Fruit fly (Drosophila melanogaster) whole organism, prepupa: ENCODE measurements around the gene CG11409.

Experiments used
- CG10631 ChIP-seq: fragments of 200-800 bp; sonication (Bioruptor generic); optimal IDR thresholded peaks from 2 replicates; lab custom pipeline; 2016; ENCODE audit warnings: missing biosample characterization, missing genetic modification characterization
- CG6276 ChIP-seq: fragments of 200-800 bp; sonication (Bioruptor generic); optimal IDR thresholded peaks from 2 replicates; lab custom pipeline; 2017; ENCODE audit warnings: missing biosample characterization, mild to moderate bottlenecking, missing genetic modification characterization
- Hr4 ChIP-seq: fragments of 200-800 bp; sonication (Bioruptor generic); optimal IDR thresholded peaks from 3 replicates; lab custom pipeline; 2016; ENCODE audit warnings: missing biosample characterization, missing genetic modification characterization
- Sox14 ChIP-seq: fragments of 200-800 bp; sonication (Bioruptor generic); optimal IDR thresholded peaks from 3 replicates; lab custom pipeline; 2016; ENCODE audit warnings: missing biosample characterization, missing genetic modification characterization
- achi ChIP-seq: fragments of 200-800 bp; sonication (Bioruptor generic); optimal IDR thresholded peaks from 3 replicates; lab custom pipeline; 2016; ENCODE audit warnings: missing biosample characterization, missing genetic modification characterization
- acj6 ChIP-seq: fragments of 200-800 bp; sonication (Bioruptor generic); optimal IDR thresholded peaks from 3 replicates; lab custom pipeline; 2016; ENCODE audit warnings: missing biosample characterization, missing genetic modification characterization
- net ChIP-seq: fragments of 200-800 bp; sonication (Bioruptor generic); optimal IDR thresholded peaks from 3 replicates; lab custom pipeline; 2016; ENCODE audit warnings: missing biosample characterization, missing genetic modification characterization

DNA sequence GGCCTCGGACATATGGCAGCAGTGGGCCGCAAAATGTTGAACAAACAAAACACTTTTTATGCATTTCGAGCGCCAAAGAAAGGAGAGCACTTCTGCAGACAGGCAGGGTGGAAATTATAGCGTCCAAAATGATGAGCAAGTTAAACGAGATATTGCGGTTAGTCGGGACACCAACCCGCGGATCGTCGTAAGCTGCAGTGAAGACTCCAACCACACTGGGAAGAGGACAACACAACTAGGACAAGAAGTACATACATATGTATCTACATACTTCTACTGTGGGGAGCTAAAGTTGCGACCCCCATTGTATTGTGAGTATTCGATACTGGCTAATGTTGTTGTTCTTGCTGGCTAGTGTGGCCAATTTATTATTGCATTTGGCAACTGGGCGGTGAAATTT, 55.3 kb downstream of the CG11409 start:
- TF ChIP-seq CG10631 (GFP tag; lab: Kevin White, UChicago), result no peak
- no peak for TF ChIP-seq Sox14 (GFP tag; lab: Kevin White, UChicago)
- no peak for TF ChIP-seq CG6276
- TF ChIP-seq acj6 (GFP tag; lab: Kevin White, UChicago), result no peak
- no peak for TF ChIP-seq achi
- no peak for TF ChIP-seq net (GFP tag; lab: Kevin White, UChicago)
- TF ChIP-seq Hr4 (GFP tag; lab: Kevin White, UChicago), result no peak
